Worm (Caenorhabditis elegans) whole organism, L1 larva: Measurements from ENCODE around the gene ctg-2.

Experiments
- ceh-82 ChIP-seq, 3 experiments: fragments of 150-350 bp in 1 of 3; sonication (generic microtip) in 2 of 3; optimal IDR thresholded peaks; 2 replicates each; lab custom pipeline; 2014 to 2017; ENCODE audit warnings: missing biosample characterization in 3 of 3, missing genetic modification characterization in 3 of 3
- fkh-10 ChIP-seq: sonication (generic microtip); optimal IDR thresholded peaks from 2 replicates; lab custom pipeline; 2017; ENCODE audit warnings: missing biosample characterization, missing genetic modification reagents, missing genetic modification characterization
- fos-1 ChIP-seq: fragments of 150-350 bp; optimal IDR thresholded peaks from 2 replicates; lab custom pipeline; 2014; ENCODE audit warnings: missing biosample characterization, missing genetic modification characterization
- jun-1 ChIP-seq: fragments of 150-350 bp; optimal IDR thresholded peaks from 2 replicates; lab custom pipeline; 2014; ENCODE audit warnings: missing biosample characterization, missing genetic modification reagents, missing genetic modification characterization
- lin-15B ChIP-seq: fragments of 150-350 bp; sonication (generic microtip); optimal IDR thresholded peaks from 3 replicates; lab custom pipeline; 2014; ENCODE audit warnings: missing biosample characterization, missing genetic modification characterization
- mep-1 ChIP-seq: fragments of 150-350 bp; optimal IDR thresholded peaks from 2 replicates; lab custom pipeline; 2014; ENCODE audit warnings: missing biosample characterization, missing genetic modification characterization
- nhr-237 ChIP-seq: fragments of 150-350 bp; optimal IDR thresholded peaks from 2 replicates; lab custom pipeline; 2014; ENCODE audit warnings: missing biosample characterization, missing genetic modification characterization
- nhr-76 ChIP-seq: sonication (generic microtip); optimal IDR thresholded peaks from 2 replicates; lab custom pipeline; 2017; ENCODE audit warnings: missing biosample characterization, missing genetic modification characterization
- nhr-77 ChIP-seq: fragments of 150-350 bp; optimal IDR thresholded peaks from 2 replicates; lab custom pipeline; 2014; ENCODE audit warnings: missing biosample characterization, missing genetic modification characterization
- sox-4 ChIP-seq: sonication (generic microtip); optimal IDR thresholded peaks from 2 replicates; lab custom pipeline; 2016; ENCODE audit warnings: missing genetic modification characterization, missing compliant biosample characterization
- unc-30 ChIP-seq: sonication (generic microtip); optimal IDR thresholded peaks from 2 replicates; lab custom pipeline; 2017; ENCODE audit warnings: missing biosample characterization, missing genetic modification characterization
- unc-62 ChIP-seq: fragments of 150-350 bp; optimal IDR thresholded peaks from 2 replicates; lab custom pipeline; 2014; ENCODE audit warnings: missing biosample characterization, missing genetic modification reagents, missing genetic modification characterization

DNA sequence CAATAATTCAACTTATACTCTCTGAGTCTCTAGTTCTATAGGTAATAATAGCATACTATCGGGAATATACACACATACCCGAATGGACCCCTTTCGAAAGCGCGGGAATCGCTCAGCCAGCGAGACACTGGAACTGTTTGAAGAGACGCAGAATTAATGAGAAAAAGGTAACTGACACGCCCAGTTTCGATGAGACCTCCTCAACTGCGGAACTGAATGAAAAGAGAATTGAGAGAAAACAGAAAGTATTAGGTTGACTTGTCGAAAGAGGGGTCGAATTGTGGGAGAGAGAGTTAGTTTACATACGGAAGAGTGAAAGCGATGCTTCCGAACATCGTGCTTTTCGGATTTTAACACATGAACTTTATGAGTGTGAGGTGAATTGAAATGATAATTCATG lies 17.2 kb downstream of the ctg-2 start:
- TF ChIP-seq lin-15B (tag; lab: Kevin White, UChicago) (no peak), nhr-77 (tag; lab: Kevin White, UChicago) (no peak), sox-4 (tag; lab: Kevin White, UChicago) (no peak), unc-30 (tag; lab: Kevin White, UChicago) (no peak), unc-62 (GFP tag; lab: Kevin White, UChicago) (no peak), nhr-237 (no peak), fkh-10 (GFP tag; lab: Kevin White, UChicago) (no peak), fos-1 (tag; lab: Kevin White, UChicago) (no peak), nhr-76 (tag; lab: Kevin White, UChicago) (no peak), ceh-82 (tag; optimal IDR thresholded peaks at IDR 0.05; lab: Kevin White, UChicago) (no peak), jun-1 (no peak), mep-1 (tag; lab: Kevin White, UChicago) (no peak)
